Worm (Caenorhabditis elegans) whole organism, L3 larva: Measurements from ENCODE around the gene str-238.

Experiments used
- ceh-28 ChIP-seq: fragments of 150-350 bp; optimal IDR thresholded peaks from 2 replicates; lab custom pipeline; 2014; ENCODE audit warnings: missing biosample characterization, missing genetic modification reagents, missing genetic modification characterization
- nhr-237 ChIP-seq: fragments of 150-350 bp; optimal IDR thresholded peaks from 2 replicates; lab custom pipeline; 2014; ENCODE audit warnings: missing biosample characterization, missing genetic modification characterization

DNA sequence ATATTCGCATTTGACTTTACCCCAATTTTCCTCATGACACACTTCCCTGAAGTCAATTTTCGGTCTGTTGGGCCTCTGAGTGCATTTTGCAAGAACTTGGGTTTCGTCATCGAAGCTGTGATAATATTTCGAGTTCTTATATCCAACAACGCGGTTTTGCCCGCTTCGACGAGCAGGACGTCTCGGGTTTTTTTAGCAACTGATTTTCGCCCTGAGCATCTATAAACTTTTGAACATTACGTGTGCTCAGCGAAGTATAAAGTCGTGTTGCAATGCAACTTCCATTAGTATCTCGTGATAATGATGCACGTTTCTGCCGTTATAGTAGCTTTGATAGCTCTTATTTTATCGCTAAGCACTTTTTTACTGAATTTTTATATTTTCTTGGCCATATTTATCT, 15.2 kb downstream of the str-238 start, which contains the start of gene srbc-60:
- no peak for TF ChIP-seq ceh-28
- TF ChIP-seq nhr-237 (tag; lab: Kevin White, UChicago): no peak
